Fruit fly (Drosophila melanogaster): ENCODE data around the gene CG12071.

dm6 chr3R:30883403-30883802 lies 2.6 kb upstream of the CG12071 start, which contains the start of gene CG15547:
- no peak for TF ChIP-seq Ets96B (tag; optimal IDR thresholded peaks at IDR 0.05)
- no peak for TF ChIP-seq vri (GFP tag; optimal IDR thresholded peaks at IDR 0.05)
- TF ChIP-seq topi (GFP tag; optimal IDR thresholded peaks at IDR 0.05) = no peak
- TF ChIP-seq Blimp-1 (GFP tag; optimal IDR thresholded peaks at IDR 0.05) = no peak
- no peak for TF ChIP-seq Met (GFP tag; optimal IDR thresholded peaks at IDR 0.05)
- no peak for TF ChIP-seq cyc (GFP tag; optimal IDR thresholded peaks at IDR 0.05)
- no peak for TF ChIP-seq Hr39 (GFP tag; optimal IDR thresholded peaks at IDR 0.05)
- TF ChIP-seq dac (GFP tag; optimal IDR thresholded peaks at IDR 0.05) = no peak
- no peak for TF ChIP-seq Sox14 (GFP tag; optimal IDR thresholded peaks at IDR 0.05)
- TF ChIP-seq salr (GFP tag; optimal IDR thresholded peaks at IDR 0.05) = no peak
- TF ChIP-seq Sox102F (GFP tag; optimal IDR thresholded peaks at IDR 0.05) = no peak

Measured in whole organism, prepupa.